Fruit fly (Drosophila melanogaster) whole organism, embryonic: ENCODE results near the gene Hexo2.

Source experiments
- Ada2b ChIP-seq: fragments of 200-800 bp; sonication (Bioruptor generic); IDR thresholded peaks from 2 replicates; pipeline ENCODE4 v1.3.6; 2022; ENCODE audit warnings: missing biosample characterization, missing genetic modification characterization
- CG10565 ChIP-seq: fragments of 200-800 bp; sonication (Bioruptor generic); optimal IDR thresholded peaks from 3 replicates; lab custom pipeline; 2016; ENCODE audit warnings: missing biosample characterization, mild to moderate bottlenecking, missing genetic modification characterization
- CG10979 ChIP-seq: fragments of 200-800 bp; sonication (Bioruptor generic); optimal IDR thresholded peaks from 2 replicates; lab custom pipeline; 2018; ENCODE audit warnings: missing biosample characterization, mild to moderate bottlenecking, missing genetic modification characterization, moderate library complexity
- CG11504 ChIP-seq: fragments of 200-800 bp; sonication (Bioruptor generic); optimal IDR thresholded peaks from 3 replicates; lab custom pipeline; 2019; ENCODE audit warnings: missing biosample characterization, mild to moderate bottlenecking, missing genetic modification characterization, moderate library complexity
- CG11723 ChIP-seq: fragments of 200-800 bp; sonication (Bioruptor generic); optimal IDR thresholded peaks from 2 replicates; lab custom pipeline; 2017; ENCODE audit warnings: missing biosample characterization, mild to moderate bottlenecking, missing genetic modification characterization
- CG13123 ChIP-seq: fragments of 200-800 bp; sonication (Bioruptor generic); optimal IDR thresholded peaks from 2 replicates; lab custom pipeline; 2016; ENCODE audit warnings: missing biosample characterization, missing genetic modification characterization
- CG13296 ChIP-seq: fragments of 200-800 bp; sonication (Bioruptor generic); optimal IDR thresholded peaks from 3 replicates; lab custom pipeline; 2018; ENCODE audit warnings: missing biosample characterization, mild to moderate bottlenecking, missing genetic modification characterization
- CG13424 ChIP-seq: fragments of 200-800 bp; sonication (Bioruptor generic); optimal IDR thresholded peaks from 2 replicates; lab custom pipeline; 2019; ENCODE audit warnings: missing biosample characterization, mild to moderate bottlenecking, missing genetic modification characterization, moderate library complexity
- CG13894 ChIP-seq: fragments of 200-800 bp; sonication (Bioruptor generic); optimal IDR thresholded peaks from 3 replicates; lab custom pipeline; 2018; ENCODE audit warnings: missing biosample characterization, mild to moderate bottlenecking, missing genetic modification characterization, moderate library complexity
- CG14050 ChIP-seq: fragments of 200-800 bp; sonication (Bioruptor generic); IDR thresholded peaks from 3 replicates; pipeline ENCODE4 v1.3.6; 2022; ENCODE audit warnings: missing biosample characterization, missing genetic modification characterization
- CG14667 ChIP-seq: fragments of 200-800 bp; sonication (Bioruptor generic); IDR thresholded peaks from 2 replicates; pipeline ENCODE4 v1.3.6; 2022; ENCODE audit warnings: missing biosample characterization, missing genetic modification characterization
- CG14965 ChIP-seq: fragments of 200-800 bp; sonication (Bioruptor generic); optimal IDR thresholded peaks from 2 replicates; lab custom pipeline; 2016; ENCODE audit warnings: missing biosample characterization, missing genetic modification characterization, borderline replicate concordance
- CG1529 ChIP-seq: fragments of 200-800 bp; sonication (Bioruptor generic); optimal IDR thresholded peaks from 3 replicates; lab custom pipeline; 2018; ENCODE audit warnings: missing biosample characterization, missing genetic modification characterization
- CG1603 ChIP-seq: fragments of 200-800 bp; sonication (Bioruptor generic); optimal IDR thresholded peaks from 2 replicates; lab custom pipeline; 2019; ENCODE audit warnings: missing biosample characterization, mild to moderate bottlenecking, missing genetic modification characterization, moderate library complexity
- CG2875 ChIP-seq: fragments of 200-800 bp; sonication (Bioruptor generic); optimal IDR thresholded peaks from 2 replicates; lab custom pipeline; 2017; ENCODE audit warnings: missing biosample characterization, mild to moderate bottlenecking, missing genetic modification characterization, missing genetic modification reagents
- CG4360 ChIP-seq: fragments of 200-800 bp; sonication (Bioruptor generic); IDR thresholded peaks from 2 replicates; pipeline ENCODE4 v1.3.6; 2022; ENCODE audit warnings: missing biosample characterization, missing genetic modification characterization
- CG4854 ChIP-seq: fragments of 200-800 bp; sonication (Bioruptor generic); optimal IDR thresholded peaks from 2 replicates; lab custom pipeline; 2016; ENCODE audit warnings: missing biosample characterization, missing genetic modification characterization, inconsistent platforms
- CG5953 ChIP-seq: fragments of 200-800 bp; sonication (Bioruptor generic); IDR thresholded peaks from 2 replicates; pipeline ENCODE4 v1.3.6; 2022; ENCODE audit warnings: missing biosample characterization, missing genetic modification characterization
- CG7357 ChIP-seq: fragments of 200-800 bp; sonication (Bioruptor generic); IDR thresholded peaks from 3 replicates; pipeline ENCODE4 v1.3.6; 2022; ENCODE audit warnings: missing biosample characterization, missing genetic modification characterization
- CG7786 ChIP-seq: fragments of 200-800 bp; sonication (Bioruptor generic); optimal IDR thresholded peaks from 2 replicates; lab custom pipeline; 2016; ENCODE audit warnings: missing biosample characterization, missing genetic modification characterization
- CG8944 ChIP-seq: fragments of 200-800 bp; sonication (Bioruptor generic); optimal IDR thresholded peaks from 3 replicates; lab custom pipeline; 2016; ENCODE audit warnings: missing biosample characterization, missing genetic modification characterization
- Dip3 ChIP-seq: fragments of 200-800 bp; sonication (Bioruptor generic); optimal IDR thresholded peaks from 3 replicates; lab custom pipeline; 2016; ENCODE audit warnings: missing biosample characterization, missing genetic modification characterization
- Gug ChIP-seq: fragments of 200-800 bp; sonication (Bioruptor generic); IDR thresholded peaks from 4 replicates; pipeline ENCODE4 v1.3.6; 2022; ENCODE audit warnings: missing biosample characterization, missing genetic modification characterization
- HLH3B ChIP-seq: fragments of 200-800 bp; sonication (Bioruptor generic); IDR thresholded peaks from 2 replicates; pipeline ENCODE4 v1.3.6; 2022; ENCODE audit warnings: missing biosample characterization, missing genetic modification characterization
- Oli ChIP-seq: fragments of 200-800 bp; sonication (Bioruptor generic); optimal IDR thresholded peaks from 2 replicates; lab custom pipeline; 2018; ENCODE audit warnings: missing biosample characterization, mild to moderate bottlenecking, missing genetic modification characterization, moderate library complexity
- PHDP ChIP-seq: fragments of 200-800 bp; sonication (Bioruptor generic); optimal IDR thresholded peaks from 3 replicates; lab custom pipeline; 2018; ENCODE audit warnings: missing biosample characterization, mild to moderate bottlenecking, missing genetic modification characterization, moderate library complexity
- Pdp1 ChIP-seq, 2 experiments: fragments of 200-800 bp; sonication (Bioruptor generic); optimal IDR thresholded peaks; 3 replicates each; lab custom pipeline; 2016; ENCODE audit warnings: missing biosample characterization in 2 of 2, missing genetic modification characterization in 2 of 2, mild to moderate bottlenecking in 1 of 2, moderate library complexity in 1 of 2
- br ChIP-seq: fragments of >200 bp; optimal IDR thresholded peaks from 2 replicates; lab custom pipeline; 2017
- cas ChIP-seq: fragments of 200-800 bp; sonication (Bioruptor generic); IDR thresholded peaks from 2 replicates; pipeline ENCODE4 v1.3.6; 2022; ENCODE audit warnings: missing biosample characterization, missing genetic modification characterization
- cg ChIP-seq: fragments of 200-800 bp; sonication (Bioruptor generic); optimal IDR thresholded peaks from 3 replicates; lab custom pipeline; 2019; ENCODE audit warnings: missing biosample characterization, mild to moderate bottlenecking, missing genetic modification characterization, moderate library complexity
- corto ChIP-seq: fragments of 200-800 bp; sonication (Bioruptor generic); optimal IDR thresholded peaks from 2 replicates; lab custom pipeline; 2016; ENCODE audit warnings: missing biosample characterization, mild to moderate bottlenecking, missing genetic modification characterization, moderate library complexity
- dimm ChIP-seq: fragments of 200-800 bp; sonication (Bioruptor generic); IDR thresholded peaks from 2 replicates; pipeline ENCODE4 v1.3.6; 2022; ENCODE audit warnings: missing biosample characterization, missing genetic modification characterization
- en ChIP-seq: fragments of 200-800 bp; sonication (Bioruptor generic); optimal IDR thresholded peaks from 2 replicates; lab custom pipeline; 2016; ENCODE audit warnings: missing biosample characterization, missing genetic modification characterization
- esg ChIP-seq: fragments of 200-800 bp; sonication (Bioruptor generic); conservative IDR thresholded peaks from 2 replicates; pipeline ENCODE4 v1.3.6; 2022; ENCODE audit warnings: missing biosample characterization, missing genetic modification characterization
- ewg ChIP-seq: fragments of 200-800 bp; sonication (Bioruptor generic); optimal IDR thresholded peaks from 3 replicates; lab custom pipeline; 2017; ENCODE audit warnings: mild to moderate bottlenecking, missing biosample characterization, missing genetic modification reagents, missing genetic modification characterization
- gcm ChIP-seq: fragments of 200-800 bp; sonication (Bioruptor generic); optimal IDR thresholded peaks from 2 replicates; lab custom pipeline; 2019; ENCODE audit warnings: missing biosample characterization, mild to moderate bottlenecking, missing genetic modification characterization, moderate library complexity
- gcm2 ChIP-seq: fragments of 200-800 bp; sonication (Bioruptor generic); optimal IDR thresholded peaks from 2 replicates; lab custom pipeline; 2016; ENCODE audit warnings: missing biosample characterization, missing genetic modification characterization
- gt ChIP-seq: fragments of 200-800 bp; sonication (Bioruptor generic); IDR thresholded peaks from 2 replicates; pipeline ENCODE4 v1.3.6; 2022; ENCODE audit warnings: missing biosample characterization, missing genetic modification characterization
- hkb ChIP-seq, 2 experiments: fragments of 200-800 bp in 1 of 2; fragments of >200 bp in 1 of 2; sonication (Bioruptor generic) in 1 of 2; IDR thresholded peaks in 1 of 2; optimal IDR thresholded peaks in 1 of 2; 2 replicates each; pipeline versions ENCODE4 v1.3.6 to Lab custom; 2017 to 2022; ENCODE audit warnings: missing biosample characterization in 1 of 2, missing genetic modification characterization in 1 of 2
- ind ChIP-seq: fragments of 200-800 bp; sonication (Bioruptor generic); optimal IDR thresholded peaks from 3 replicates; lab custom pipeline; 2016; ENCODE audit warnings: missing biosample characterization, missing genetic modification characterization
- onecut ChIP-seq: fragments of 200-800 bp; sonication (Bioruptor generic); IDR thresholded peaks from 2 replicates; pipeline ENCODE4 v1.3.6; 2022; ENCODE audit warnings: missing biosample characterization, missing genetic modification characterization
- pho ChIP-seq: fragments of 200-800 bp; sonication (Bioruptor generic); optimal IDR thresholded peaks from 2 replicates; lab custom pipeline; 2016; ENCODE audit warnings: missing biosample characterization, missing genetic modification characterization
- pnt ChIP-seq: fragments of 200-800 bp; sonication (Bioruptor generic); optimal IDR thresholded peaks from 3 replicates; lab custom pipeline; 2016; ENCODE audit warnings: missing biosample characterization, missing genetic modification characterization
- sna ChIP-seq: fragments of 200-800 bp; sonication (Bioruptor generic); IDR thresholded peaks from 2 replicates; pipeline ENCODE4 v1.3.6; 2022; ENCODE audit warnings: missing biosample characterization, missing genetic modification characterization; ENCODE audit not compliant: partially characterized antibody
- tll ChIP-seq, 2 experiments: fragments of 200-800 bp in 1 of 2; fragments of >200 bp in 1 of 2; sonication (Bioruptor generic) in 1 of 2; optimal IDR thresholded peaks; 2 replicates each; lab custom pipeline; 2017 to 2019; ENCODE audit warnings: missing biosample characterization in 2 of 2, missing genetic modification characterization in 2 of 2, mild to moderate bottlenecking in 1 of 2, moderate library complexity in 1 of 2
- unpg ChIP-seq: fragments of 200-800 bp; sonication (Bioruptor generic); optimal IDR thresholded peaks from 3 replicates; lab custom pipeline; 2018; ENCODE audit warnings: missing biosample characterization, mild to moderate bottlenecking, missing genetic modification characterization, moderate library complexity
- vvl ChIP-seq: fragments of 200-800 bp; sonication (Bioruptor generic); IDR thresholded peaks from 2 replicates; pipeline ENCODE4 v1.3.6; 2022; ENCODE audit warnings: missing biosample characterization, missing genetic modification characterization

Gene Hexo2

DNA sequence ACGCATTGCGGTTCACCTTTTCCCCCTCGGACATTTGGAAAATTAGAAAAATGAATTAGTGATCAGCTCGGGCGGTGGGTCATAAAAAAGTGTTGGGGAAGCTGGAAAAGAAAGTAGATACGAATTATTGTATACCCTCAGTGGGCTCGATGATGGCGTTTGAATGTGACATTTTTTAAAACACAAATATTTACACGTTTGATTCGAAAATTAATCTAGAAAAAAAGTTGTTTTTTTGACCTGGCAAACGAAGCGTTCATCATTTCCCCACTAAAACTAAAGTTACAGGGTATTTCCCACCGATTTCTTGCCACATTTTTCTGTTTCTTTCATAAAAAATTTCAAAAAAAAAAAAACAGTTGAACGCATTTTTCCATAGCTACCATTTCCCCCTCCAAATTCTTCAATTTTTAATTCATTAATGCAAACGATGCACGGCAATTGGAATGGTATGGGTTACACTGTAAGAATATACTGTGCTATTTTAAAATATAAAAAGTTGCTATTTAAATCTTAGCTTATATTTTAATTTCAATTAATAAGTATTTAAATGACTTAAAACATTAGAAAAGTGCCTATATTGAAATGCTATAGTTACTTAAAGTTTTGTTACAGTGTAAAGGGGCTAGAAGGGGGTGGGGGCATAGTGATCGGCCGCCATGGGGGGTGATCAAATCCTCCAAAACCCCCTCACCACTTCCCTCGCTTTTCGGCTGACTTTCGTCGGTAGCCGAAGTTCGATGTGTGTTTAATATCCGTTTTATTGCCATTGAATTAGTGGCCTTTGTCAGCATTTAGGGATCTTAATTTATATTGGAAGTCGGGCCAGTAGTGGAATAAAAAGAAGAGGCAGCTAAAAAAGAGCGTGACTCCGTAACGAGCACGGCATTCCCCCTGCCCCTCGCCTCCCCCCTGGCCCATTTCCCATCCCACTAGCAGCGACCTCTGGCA, 37.8 kb upstream of the Hexo2 start (continued):
- no peak for TF ChIP-seq hkb (optimal IDR thresholded peaks at IDR 0.05; lab: Kevin White, UChicago)
- 0 out of 2 replicates have a peak, but pooled peaks have one; percentile 32 for TF ChIP-seq hkb (GFP tag; IDR thresholded peaks at IDR 0.05; lab: Robert Waterston, UW)
- peak in 1 of 2 experiments; percentile 29 for TF ChIP-seq Pdp1 (GFP tag; optimal IDR thresholded peaks at IDR 0.05; lab: Kevin White, UChicago)
- peak; percentile 35 for TF ChIP-seq ewg (GFP tag; lab: Kevin White, UChicago)
- no peak for TF ChIP-seq en (GFP tag; lab: Kevin White, UChicago)
- TF ChIP-seq CG5953 = 0 out of 2 replicates have a peak, but pooled peaks have one; percentile 12
- peak; percentile 21 for TF ChIP-seq CG8944
- TF ChIP-seq CG10565 (GFP tag; lab: Kevin White, UChicago) = no peak
- TF ChIP-seq gcm2 (GFP tag; lab: Kevin White, UChicago) = no peak
- TF ChIP-seq onecut (GFP tag; lab: Robert Waterston, UW) = peak; percentile 57; the same call in 1 of the 2 replicates
- TF ChIP-seq pho = no peak
- TF ChIP-seq CG14050 = no peak
- TF ChIP-seq CG7357 (GFP tag; lab: Robert Waterston, UW) = 0 out of 3 replicates have a peak, but pooled peaks have one; percentile 33
- TF ChIP-seq esg (GFP tag; lab: Robert Waterston, UW) = peak; percentile 58
- no peak for TF ChIP-seq br (lab: Kevin White, UChicago)
- no peak for TF ChIP-seq corto (GFP tag; lab: Kevin White, UChicago)
- TF ChIP-seq Gug (GFP tag; lab: Robert Waterston, UW) = peak; percentile 53; the same call in 2 of the 4 replicates
- no peak for TF ChIP-seq CG13296
- peak; percentile 42 for TF ChIP-seq CG1603 (tag; lab: Kevin White, UChicago)
- peak; percentile 59 for TF ChIP-seq CG11504 (tag; lab: Kevin White, UChicago)
- TF ChIP-seq gt = no peak; the same call in 1 of the 2 replicates
- TF ChIP-seq cg (GFP tag; lab: Kevin White, UChicago) = no peak
- TF ChIP-seq CG11723 (GFP tag; lab: Kevin White, UChicago) = no peak
- peak; percentile 7 for TF ChIP-seq CG2875 (GFP tag; lab: Kevin White, UChicago)
- TF ChIP-seq CG13424 = peak; percentile 24
- 0 out of 2 replicates have a peak, but pooled peaks have one; percentile 16 for TF ChIP-seq CG4360 (GFP tag; lab: Robert Waterston, UW)
- no peak for TF ChIP-seq CG4854 (GFP tag; lab: Kevin White, UChicago)
- TF ChIP-seq sna = no peak
- TF ChIP-seq PHDP (tag; lab: Kevin White, UChicago) = peak; percentile 4
- TF ChIP-seq pnt (GFP tag; lab: Kevin White, UChicago) = peak; percentile 8
- TF ChIP-seq CG13123 (GFP tag; lab: Kevin White, UChicago) = no peak
- TF ChIP-seq tll (GFP tag; optimal IDR thresholded peaks at IDR 0.05; lab: Kevin White, UChicago) = no peak
- TF ChIP-seq CG14667 = peak; percentile 36
- TF ChIP-seq cas (GFP tag; lab: Robert Waterston, UW) = no peak
- TF ChIP-seq CG14965 = no peak
- peak; percentile 21 for TF ChIP-seq unpg
- peak; percentile 26; the same call in 1 of the 2 replicates for TF ChIP-seq Ada2b (GFP tag; lab: Robert Waterston, UW)
- TF ChIP-seq HLH3B (GFP tag; lab: Robert Waterston, UW) = peak; percentile 64
- peak; percentile 41 for TF ChIP-seq gcm (GFP tag; lab: Kevin White, UChicago)
- TF ChIP-seq dimm (GFP tag; lab: Robert Waterston, UW) = peak; percentile 15; the same call in 1 of the 2 replicates
- TF ChIP-seq vvl (GFP tag; lab: Robert Waterston, UW) = peak; percentile 80
- TF ChIP-seq ind (GFP tag; lab: Kevin White, UChicago) = no peak
- peak; percentile 21 for TF ChIP-seq Oli (tag; lab: Kevin White, UChicago)
- no peak for TF ChIP-seq CG13894 (tag; lab: Kevin White, UChicago)
- no peak for TF ChIP-seq Dip3 (GFP tag; lab: Kevin White, UChicago)
- no peak for TF ChIP-seq CG7786 (GFP tag; lab: Kevin White, UChicago)
- TF ChIP-seq CG1529 (GFP tag; lab: Kevin White, UChicago) = peak; percentile 18
- peak; percentile 73 for TF ChIP-seq CG10979
